Fruit fly (Drosophila melanogaster) whole organism, embryonic: ENCODE measurements around the gene Etl1.

Experiments
- Atf-2 ChIP-seq: fragments of 200-800 bp; sonication (Bioruptor generic); optimal IDR thresholded peaks from 2 replicates; lab custom pipeline; 2016; ENCODE audit warnings: missing biosample characterization, missing genetic modification characterization
- Atf3 ChIP-seq: fragments of 200-800 bp; sonication (Bioruptor generic); optimal IDR thresholded peaks from 3 replicates; lab custom pipeline; 2016; ENCODE audit warnings: missing biosample characterization, missing genetic modification characterization
- Bdp1 ChIP-seq: fragments of 200-800 bp; sonication (Bioruptor generic); optimal IDR thresholded peaks from 3 replicates; lab custom pipeline; 2016; ENCODE audit warnings: missing biosample characterization, missing genetic modification characterization
- CG10267 ChIP-seq: fragments of 200-800 bp; sonication (Bioruptor generic); optimal IDR thresholded peaks from 2 replicates; lab custom pipeline; 2018; ENCODE audit warnings: missing biosample characterization, mild to moderate bottlenecking, missing genetic modification characterization, moderate library complexity
- CG11695 ChIP-seq: fragments of 200-800 bp; sonication (Bioruptor generic); IDR thresholded peaks from 3 replicates; pipeline ENCODE4 v1.3.6; 2022; ENCODE audit warnings: missing biosample characterization, missing genetic modification characterization
- CG12236 ChIP-seq: fragments of 200-800 bp; sonication (Bioruptor generic); optimal IDR thresholded peaks from 2 replicates; lab custom pipeline; 2016; ENCODE audit warnings: missing biosample characterization, missing genetic modification characterization
- CG14710 ChIP-seq: fragments of 200-800 bp; sonication (Bioruptor generic); optimal IDR thresholded peaks from 3 replicates; lab custom pipeline; 2019; ENCODE audit warnings: missing biosample characterization, mild to moderate bottlenecking, missing genetic modification characterization, moderate library complexity
- CG1603 ChIP-seq: fragments of 200-800 bp; sonication (Bioruptor generic); optimal IDR thresholded peaks from 2 replicates; lab custom pipeline; 2019; ENCODE audit warnings: missing biosample characterization, mild to moderate bottlenecking, missing genetic modification characterization, moderate library complexity
- CG2116 ChIP-seq: fragments of 200-800 bp; sonication (Bioruptor generic); optimal IDR thresholded peaks from 3 replicates; lab custom pipeline; 2018; ENCODE audit warnings: missing biosample characterization, mild to moderate bottlenecking, missing genetic modification characterization
- CG2120 ChIP-seq: fragments of 200-800 bp; sonication (Bioruptor generic); optimal IDR thresholded peaks from 3 replicates; lab custom pipeline; 2016; ENCODE audit warnings: missing biosample characterization, missing genetic modification characterization
- CG31365 ChIP-seq: fragments of 200-800 bp; sonication (Bioruptor generic); optimal IDR thresholded peaks from 2 replicates; lab custom pipeline; 2018; ENCODE audit warnings: missing biosample characterization, mild to moderate bottlenecking, missing genetic modification characterization
- CG3847 ChIP-seq: fragments of 200-800 bp; sonication (Bioruptor generic); IDR thresholded peaks from 2 replicates; pipeline ENCODE4 v1.3.6; 2022; ENCODE audit warnings: missing biosample characterization, missing genetic modification characterization
- CG4820 ChIP-seq: fragments of 200-800 bp; sonication (Bioruptor generic); optimal IDR thresholded peaks from 3 replicates; lab custom pipeline; 2016; ENCODE audit warnings: missing biosample characterization, missing genetic modification characterization
- CG4854 ChIP-seq: fragments of 200-800 bp; sonication (Bioruptor generic); optimal IDR thresholded peaks from 2 replicates; lab custom pipeline; 2016; ENCODE audit warnings: missing biosample characterization, missing genetic modification characterization, inconsistent platforms
- CG6654 ChIP-seq: fragments of 200-800 bp; sonication (Bioruptor generic); optimal IDR thresholded peaks from 2 replicates; lab custom pipeline; 2017; ENCODE audit warnings: missing biosample characterization, mild to moderate bottlenecking, missing genetic modification characterization
- CG6765 ChIP-seq: fragments of 200-800 bp; sonication (Bioruptor generic); optimal IDR thresholded peaks from 3 replicates; lab custom pipeline; 2017; ENCODE audit warnings: missing biosample characterization, mild to moderate bottlenecking, missing genetic modification characterization
- CG6791 ChIP-seq: fragments of 200-800 bp; sonication (Bioruptor generic); IDR thresholded peaks from 3 replicates; pipeline ENCODE4 v1.3.6; 2022; ENCODE audit warnings: missing biosample characterization, missing genetic modification characterization; ENCODE audit not compliant: partially characterized antibody
- CG7372 ChIP-seq: fragments of 200-800 bp; sonication (Bioruptor generic); IDR thresholded peaks from 2 replicates; pipeline ENCODE4 v1.3.6; 2022; ENCODE audit warnings: missing biosample characterization, missing genetic modification characterization
- CG8359 ChIP-seq: fragments of 200-800 bp; sonication (Bioruptor generic); optimal IDR thresholded peaks from 2 replicates; lab custom pipeline; 2017; ENCODE audit warnings: missing biosample characterization, mild to moderate bottlenecking, missing genetic modification characterization, borderline replicate concordance
- CG8388 ChIP-seq: fragments of 200-800 bp; sonication (Bioruptor generic); optimal IDR thresholded peaks from 2 replicates; lab custom pipeline; 2019; ENCODE audit warnings: missing biosample characterization, mild to moderate bottlenecking, missing genetic modification characterization, moderate library complexity
- CG8478 ChIP-seq: fragments of >200 bp; optimal IDR thresholded peaks from 2 replicates; lab custom pipeline; 2018
- CG8944 ChIP-seq: fragments of 200-800 bp; sonication (Bioruptor generic); optimal IDR thresholded peaks from 3 replicates; lab custom pipeline; 2016; ENCODE audit warnings: missing biosample characterization, missing genetic modification characterization
- CoRest ChIP-seq: fragments of 200-800 bp; sonication (Bioruptor generic); optimal IDR thresholded peaks from 3 replicates; lab custom pipeline; 2018; ENCODE audit warnings: missing biosample characterization, mild to moderate bottlenecking, missing genetic modification characterization, moderate library complexity
- D19B ChIP-seq: fragments of 200-800 bp; sonication (Bioruptor generic); optimal IDR thresholded peaks from 2 replicates; lab custom pipeline; 2017; ENCODE audit warnings: missing biosample characterization, mild to moderate bottlenecking, missing genetic modification characterization
- Deaf1 ChIP-seq: fragments of 200-800 bp; optimal IDR thresholded peaks from 3 replicates; lab custom pipeline; 2019; ENCODE audit warnings: missing biosample characterization, mild to moderate bottlenecking, missing genetic modification characterization, moderate library complexity
- Dll ChIP-seq: fragments of 200-800 bp; sonication (Bioruptor generic); IDR thresholded peaks from 4 replicates; pipeline ENCODE4 v1.3.6; 2022; ENCODE audit warnings: missing biosample characterization, missing genetic modification characterization; ENCODE audit not compliant: partially characterized antibody
- Dp ChIP-seq: fragments of 200-800 bp; sonication (Bioruptor generic); optimal IDR thresholded peaks from 2 replicates; lab custom pipeline; 2018; ENCODE audit warnings: missing biosample characterization, mild to moderate bottlenecking, missing genetic modification characterization, moderate library complexity
- Kr ChIP-seq: fragments of 200-800 bp; sonication (Bioruptor generic); optimal IDR thresholded peaks from 2 replicates; lab custom pipeline; 2017; ENCODE audit warnings: missing biosample characterization, mild to moderate bottlenecking, missing genetic modification characterization
- MESR4 ChIP-seq: fragments of 200-800 bp; sonication (Bioruptor generic); optimal IDR thresholded peaks from 2 replicates; lab custom pipeline; 2018; ENCODE audit warnings: missing biosample characterization, mild to moderate bottlenecking, missing genetic modification characterization, moderate library complexity
- Oaz ChIP-seq: fragments of 200-800 bp; sonication (Bioruptor generic); IDR thresholded peaks from 2 replicates; pipeline ENCODE4 v1.3.6; 2022; ENCODE audit warnings: missing biosample characterization, missing genetic modification characterization
- ab ChIP-seq: fragments of 200-800 bp; sonication (Bioruptor generic); optimal IDR thresholded peaks from 2 replicates; lab custom pipeline; 2016; ENCODE audit warnings: missing biosample characterization, missing genetic modification characterization
- chn ChIP-seq: fragments of 200-800 bp; sonication (Bioruptor generic); optimal IDR thresholded peaks from 2 replicates; lab custom pipeline; 2016; ENCODE audit warnings: missing biosample characterization, missing genetic modification characterization
- crc ChIP-seq: fragments of 200-800 bp; sonication (Bioruptor generic); optimal IDR thresholded peaks from 2 replicates; lab custom pipeline; 2016; ENCODE audit warnings: missing biosample characterization, missing genetic modification characterization
- dm ChIP-seq: fragments of 200-800 bp; sonication (Bioruptor generic); optimal IDR thresholded peaks from 3 replicates; lab custom pipeline; 2016; ENCODE audit warnings: missing biosample characterization, missing genetic modification characterization
- en ChIP-seq: fragments of 200-800 bp; sonication (Bioruptor generic); optimal IDR thresholded peaks from 2 replicates; lab custom pipeline; 2016; ENCODE audit warnings: missing biosample characterization, missing genetic modification characterization
- h ChIP-seq: fragments of >200 bp; optimal IDR thresholded peaks from 2 replicates; lab custom pipeline; 2017
- hkb ChIP-seq, 2 experiments: fragments of 200-800 bp in 1 of 2; fragments of >200 bp in 1 of 2; sonication (Bioruptor generic) in 1 of 2; IDR thresholded peaks in 1 of 2; optimal IDR thresholded peaks in 1 of 2; 2 replicates each; pipeline versions ENCODE4 v1.3.6 to Lab custom; 2017 to 2022; ENCODE audit warnings: missing biosample characterization in 1 of 2, missing genetic modification characterization in 1 of 2
- inv ChIP-seq: fragments of 200-800 bp; sonication (Bioruptor generic); IDR thresholded peaks from 2 replicates; pipeline ENCODE4 v1.3.6; 2022; ENCODE audit warnings: missing biosample characterization, missing genetic modification characterization; ENCODE audit not compliant: partially characterized antibody
- kah ChIP-seq: fragments of 200-800 bp; sonication (Bioruptor generic); optimal IDR thresholded peaks from 2 replicates; lab custom pipeline; 2018; ENCODE audit warnings: missing biosample characterization, mild to moderate bottlenecking, missing genetic modification characterization
- pnt ChIP-seq: fragments of 200-800 bp; sonication (Bioruptor generic); optimal IDR thresholded peaks from 3 replicates; lab custom pipeline; 2016; ENCODE audit warnings: missing biosample characterization, missing genetic modification characterization
- repo ChIP-seq: fragments of 200-800 bp; sonication (Bioruptor generic); optimal IDR thresholded peaks from 2 replicates; lab custom pipeline; 2016; ENCODE audit warnings: missing biosample characterization, missing genetic modification characterization
- scrt ChIP-seq: fragments of 200-800 bp; sonication (Bioruptor generic); optimal IDR thresholded peaks from 2 replicates; lab custom pipeline; 2018; ENCODE audit warnings: missing biosample characterization, mild to moderate bottlenecking, missing genetic modification characterization, moderate library complexity
- shn ChIP-seq: fragments of 200-800 bp; sonication (Bioruptor generic); optimal IDR thresholded peaks from 3 replicates; lab custom pipeline; 2016; ENCODE audit warnings: missing biosample characterization, missing genetic modification characterization
- tgo ChIP-seq: fragments of 200-800 bp; sonication (Bioruptor generic); IDR thresholded peaks from 3 replicates; pipeline ENCODE4 v1.3.6; 2022; ENCODE audit warnings: missing biosample characterization, missing genetic modification characterization
- tin ChIP-seq: fragments of 200-800 bp; sonication (Bioruptor generic); optimal IDR thresholded peaks from 3 replicates; lab custom pipeline; 2016; ENCODE audit warnings: missing biosample characterization, missing genetic modification characterization
- trh ChIP-seq: fragments of 200-800 bp; sonication (Bioruptor generic); optimal IDR thresholded peaks from 2 replicates; lab custom pipeline; 2016; ENCODE audit warnings: missing biosample characterization, missing genetic modification characterization
- twi ChIP-seq: fragments of 200-800 bp; optimal IDR thresholded peaks from 2 replicates; lab custom pipeline; 2019; ENCODE audit warnings: missing biosample characterization, mild to moderate bottlenecking, missing genetic modification characterization, moderate library complexity
- unc-4 ChIP-seq: fragments of 200-800 bp; sonication (Bioruptor generic); IDR thresholded peaks from 2 replicates; pipeline ENCODE4 v1.3.6; 2022; ENCODE audit warnings: missing biosample characterization, missing genetic modification characterization; ENCODE audit not compliant: partially characterized antibody
- vfl ChIP-seq: fragments of 200-800 bp; sonication (Bioruptor generic); optimal IDR thresholded peaks from 2 replicates; lab custom pipeline; 2016; ENCODE audit warnings: missing biosample characterization, missing genetic modification characterization
- wor ChIP-seq: fragments of 200-800 bp; sonication (Bioruptor generic); IDR thresholded peaks from 2 replicates; pipeline ENCODE4 v1.3.6; 2022; ENCODE audit warnings: missing biosample characterization, missing genetic modification characterization
- z ChIP-seq: fragments of 200-800 bp; sonication (Bioruptor generic); IDR thresholded peaks from 3 replicates; pipeline ENCODE4 v1.3.6; 2022; ENCODE audit warnings: missing biosample characterization, missing genetic modification characterization
- zen2 ChIP-seq: fragments of 200-800 bp; sonication (Bioruptor generic); IDR thresholded peaks from 3 replicates; pipeline ENCODE4 v1.3.6; 2022; ENCODE audit warnings: missing biosample characterization, missing genetic modification characterization; ENCODE audit not compliant: partially characterized antibody

Etl1 gene

DNA sequence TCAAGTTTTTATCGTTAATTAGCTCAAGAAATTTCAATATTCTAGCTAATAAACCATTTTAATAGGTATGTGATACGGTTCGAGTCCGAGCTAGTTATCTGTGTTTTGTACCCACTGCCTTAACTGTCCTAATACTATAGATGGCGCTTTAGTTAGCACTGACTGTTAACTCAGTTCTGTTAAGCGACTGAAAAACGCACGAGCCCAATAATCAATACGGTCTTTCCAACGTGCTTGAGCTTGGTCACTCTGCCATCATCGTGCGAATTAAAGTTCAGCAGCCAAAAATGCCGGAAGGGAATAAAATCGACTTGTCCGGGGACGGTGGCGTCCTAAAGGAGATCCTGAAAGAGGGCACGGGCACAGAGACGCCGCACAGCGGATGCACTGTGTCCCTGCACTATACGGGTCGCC is 24.5 kb downstream of the Etl1 start, which contains the start of gene Fkbp59 (continued):
- TF ChIP-seq CG1603 (tag; lab: Kevin White, UChicago) (peak; percentile 63), CG4820 (GFP tag; lab: Kevin White, UChicago) (no peak), CoRest (tag; lab: Kevin White, UChicago) (no peak), z (no peak), CG8359 (GFP tag; lab: Kevin White, UChicago) (no peak), dm (GFP tag; lab: Kevin White, UChicago) (peak; percentile 66), wor (no peak), hkb (optimal IDR thresholded peaks at IDR 0.05; lab: Kevin White, UChicago) (no peak), hkb (GFP tag; IDR thresholded peaks at IDR 0.05; lab: Robert Waterston, UW) (no peak), en (GFP tag; lab: Kevin White, UChicago) (no peak), CG31365 (tag; lab: Kevin White, UChicago) (peak; percentile 19), chn (GFP tag; lab: Kevin White, UChicago) (no peak), MESR4 (peak; percentile 66), twi (tag; lab: Kevin White, UChicago) (no peak), D19B (GFP tag; lab: Kevin White, UChicago) (peak; percentile 97), Dll (GFP tag; lab: Robert Waterston, UW) (peak; percentile 62; the same call in 3 of the 4 replicates), ab (GFP tag; lab: Kevin White, UChicago) (no peak), CG14710 (tag; lab: Kevin White, UChicago) (peak; percentile 27), CG2120 (GFP tag; lab: Kevin White, UChicago) (no peak), CG6765 (GFP tag; lab: Kevin White, UChicago) (no peak), CG6654 (GFP tag; lab: Kevin White, UChicago) (no peak), CG4854 (GFP tag; lab: Kevin White, UChicago) (no peak), CG2116 (GFP tag; lab: Kevin White, UChicago) (peak; percentile 33), trh (no peak), scrt (GFP tag; lab: Kevin White, UChicago) (no peak), CG8944 (GFP tag; lab: Kevin White, UChicago) (no peak), h (lab: Kevin White, UChicago) (no peak), CG7372 (GFP tag; lab: Robert Waterston, UW) (0 out of 2 replicates have a peak, but pooled peaks have one; percentile 10), Atf3 (no peak), CG8388 (no peak), CG12236 (GFP tag; lab: Kevin White, UChicago) (no peak), pnt (GFP tag; lab: Kevin White, UChicago) (no peak), vfl (GFP tag; lab: Kevin White, UChicago) (no peak), CG6791 (peak; percentile 94), CG8478 (lab: Kevin White, UChicago) (no peak), CG10267 (tag; lab: Kevin White, UChicago) (peak; percentile 31), Oaz (GFP tag; lab: Robert Waterston, UW) (no peak), zen2 (peak; percentile 29; the same call in 1 of the 3 replicates), tgo (GFP tag; lab: Robert Waterston, UW) (no peak), Kr (GFP tag; lab: Kevin White, UChicago) (no peak), CG11695 (no peak), inv (GFP tag; lab: Robert Waterston, UW) (peak; percentile 55), CG3847 (GFP tag; lab: Robert Waterston, UW) (peak; percentile 21; the same call in 1 of the 2 replicates), Bdp1 (no peak), kah (no peak), Dp (GFP tag; lab: Kevin White, UChicago) (peak; percentile 42), repo (GFP tag; lab: Kevin White, UChicago) (no peak), Deaf1 (tag; lab: Kevin White, UChicago) (peak; percentile 6), unc-4 (GFP tag; lab: Robert Waterston, UW) (peak; percentile 60), crc (GFP tag; lab: Kevin White, UChicago) (no peak), Atf-2 (GFP tag; lab: Kevin White, UChicago) (no peak), tin (GFP tag; lab: Kevin White, UChicago) (no peak), shn (no peak)
